Fruit fly (Drosophila melanogaster): ENCODE measurements around the gene CG11537.
A peak's percentile ranks its signal among the peaks of the same experiment; 100 is the strongest.

Gene CG11537

dm6 chr3L:3127544-3127943 is 15.7 kb downstream of the CG11537 start, which contains the start of gene promL (continued):
- TF ChIP-seq chif (GFP tag; optimal IDR thresholded peaks at IDR 0.05) (peak; percentile 12 to 38), CG12659 (GFP tag; optimal IDR thresholded peaks at IDR 0.05) (peak; percentile 88), Hr51 (GFP tag; optimal IDR thresholded peaks at IDR 0.05) (peak; percentile 18 to 52), CG11695 (GFP tag; IDR thresholded peaks at IDR 0.05) (peak; percentile 47; the same call in 1 of the 3 replicates), ara (GFP tag; IDR thresholded peaks at IDR 0.05) (0 out of 2 replicates have a peak, but pooled peaks have one; percentile 12), Taf1 (GFP tag; IDR thresholded peaks at IDR 0.05) (no peak), Bgb (GFP tag; IDR thresholded peaks at IDR 0.05; ENCODE audit: partially characterized antibody) (peak; percentile 47; the same call in 1 of the 2 replicates), seq (GFP tag; IDR thresholded peaks at IDR 0.05) (no peak; the same call in 1 of the 2 replicates), CG4707 (GFP tag; optimal IDR thresholded peaks at IDR 0.05) (peak; percentile 46), CG13894 (tag; optimal IDR thresholded peaks at IDR 0.05) (peak; percentile 73), lov (optimal IDR thresholded peaks at IDR 0.05) (no peak), lov (GFP tag; IDR thresholded peaks at IDR 0.05) (peak; percentile 61; the same call in 2 of the 3 replicates), CG8290 (GFP tag; optimal IDR thresholded peaks at IDR 0.05) (peak; percentile 42), CG8290 (tag; optimal IDR thresholded peaks at IDR 0.05) (peak in 1 of 2 experiments; percentile 67), D19B (GFP tag; optimal IDR thresholded peaks at IDR 0.05) (peak; percentile 33), gcm2 (GFP tag; optimal IDR thresholded peaks at IDR 0.05) (no peak), Dll (GFP tag; IDR thresholded peaks at IDR 0.05; ENCODE audit: partially characterized antibody) (no peak), NC2β (GFP tag; optimal IDR thresholded peaks at IDR 0.05) (peak; percentile 83), Jarid2 (GFP tag; optimal IDR thresholded peaks at IDR 0.05) (peak; percentile 77), CG8359 (GFP tag; optimal IDR thresholded peaks at IDR 0.05; ENCODE audit: borderline replicate concordance) (no peak), ewg (GFP tag; optimal IDR thresholded peaks at IDR 0.05) (peak; percentile 48), CG7786 (GFP tag; optimal IDR thresholded peaks at IDR 0.05) (peak; percentile 27), CG15269 (tag; optimal IDR thresholded peaks at IDR 0.05) (peak; percentile 51), CG17359 (tag; optimal IDR thresholded peaks at IDR 0.05) (peak; percentile 41), Dref (GFP tag; IDR thresholded peaks at IDR 0.05) (no peak), CG10959 (GFP tag; IDR thresholded peaks at IDR 0.05) (no peak), CG9797 (GFP tag; optimal IDR thresholded peaks at IDR 0.05) (peak; percentile 97), CG11398 (GFP tag; optimal IDR thresholded peaks at IDR 0.05) (peak; percentile 51), az2 (GFP tag; optimal IDR thresholded peaks at IDR 0.05) (no peak), ato (GFP tag; IDR thresholded peaks at IDR 0.05; ENCODE audit: partially characterized antibody) (0 out of 2 replicates have a peak, but pooled peaks have one; percentile 9), da (GFP tag; optimal IDR thresholded peaks at IDR 0.05) (no peak), CG13123 (GFP tag; optimal IDR thresholded peaks at IDR 0.05) (no peak), CG18262 (tag; optimal IDR thresholded peaks at IDR 0.05) (peak; percentile 50), CG8765 (GFP tag; IDR thresholded peaks at IDR 0.05) (no peak), bsh (GFP tag; optimal IDR thresholded peaks at IDR 0.05) (peak in 1 of 2 experiments; percentile 41), Side (GFP tag; optimal IDR thresholded peaks at IDR 0.05) (peak; percentile 57), Kr (GFP tag; optimal IDR thresholded peaks at IDR 0.05) (no peak), pnt (GFP tag; optimal IDR thresholded peaks at IDR 0.05) (no peak), CG12769 (tag; optimal IDR thresholded peaks at IDR 0.05) (peak; percentile 47), CG6654 (GFP tag; optimal IDR thresholded peaks at IDR 0.05) (no peak), ash1 (GFP tag; optimal IDR thresholded peaks at IDR 0.05) (peak; percentile 32), HmgD (GFP tag; optimal IDR thresholded peaks at IDR 0.05) (peak; percentile 33), CG32772 (GFP tag; IDR thresholded peaks at IDR 0.05) (no peak), Atf3 (GFP tag; optimal IDR thresholded peaks at IDR 0.05) (peak; percentile 18), NK7.1 (GFP tag; optimal IDR thresholded peaks at IDR 0.05) (peak; percentile 71), Tbp (GFP tag; optimal IDR thresholded peaks at IDR 0.05) (no peak), CG4282 (GFP tag; optimal IDR thresholded peaks at IDR 0.05) (no peak), ac (GFP tag; optimal IDR thresholded peaks at IDR 0.05) (no peak), oc (tag; optimal IDR thresholded peaks at IDR 0.05) (peak; percentile 24), gsb-n (tag; optimal IDR thresholded peaks at IDR 0.05) (peak; percentile 67), CG2116 (GFP tag; optimal IDR thresholded peaks at IDR 0.05) (peak; percentile 76)

All from whole organism, embryonic.